Worm (Caenorhabditis elegans): ENCODE data around the gene F26G1.3.

DNA sequence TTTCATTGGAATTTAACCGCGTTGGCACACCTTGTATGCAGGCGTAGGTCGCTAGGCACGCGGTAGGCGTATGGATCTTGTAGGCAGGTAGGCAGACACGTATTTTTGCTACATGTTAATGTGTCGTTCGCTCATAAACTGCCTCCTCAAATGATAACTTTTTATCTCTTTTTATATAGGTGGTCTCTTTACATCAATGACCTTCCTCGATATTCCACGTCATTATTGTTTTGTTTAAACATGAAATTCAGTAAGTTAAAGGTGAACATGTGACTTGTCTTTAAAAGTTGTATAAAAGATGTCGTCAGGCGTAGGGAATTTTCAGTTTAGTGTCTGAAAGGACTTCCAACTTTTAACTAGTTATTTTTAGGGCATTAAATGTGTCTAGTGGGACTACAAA, 10.9 kb upstream of the F26G1.3 start:
- TF ChIP-seq ztf-11 (tag; optimal IDR thresholded peaks at IDR 0.05): no peak
- TF ChIP-seq lin-39 (tag; optimal IDR thresholded peaks at IDR 0.05): no peak
- TF ChIP-seq F49E8.2 (tag; optimal IDR thresholded peaks at IDR 0.05; ENCODE audit: borderline replicate concordance): no peak
- TF ChIP-seq egl-27 (tag; optimal IDR thresholded peaks at IDR 0.05): no peak
- no peak for TF ChIP-seq nhr-237 (tag; optimal IDR thresholded peaks at IDR 0.05)
- TF ChIP-seq arid-1 (GFP tag; conservative IDR thresholded peaks at IDR 0.05): no peak

Data from whole organism, L4 larva.